Fruit fly (Drosophila melanogaster): Measurements from ENCODE around the gene CG7382.

Gene CG7382

DNA sequence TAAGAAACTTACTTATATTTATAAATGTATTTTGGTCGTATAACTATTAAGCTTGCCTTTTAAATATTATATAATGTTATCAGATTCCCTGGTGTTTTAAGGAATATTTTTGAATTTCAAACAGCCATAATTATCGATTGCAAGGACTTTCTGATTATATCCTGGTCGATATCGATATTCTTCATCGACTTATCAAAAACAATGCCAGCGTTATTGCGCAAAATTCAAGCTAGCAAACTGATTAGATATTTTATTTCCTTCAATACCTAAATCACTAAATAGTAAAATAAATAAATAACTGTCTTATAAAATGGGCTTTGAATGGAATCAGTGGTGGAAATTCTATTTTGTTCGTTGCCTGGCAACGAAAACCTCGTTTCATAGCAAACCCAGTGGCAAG, 2.3 kb downstream of the CG7382 start, which contains the start of gene CG14020 (continued):
- TF ChIP-seq E2f2 (GFP tag; IDR thresholded peaks at IDR 0.05): peak; percentile 59
- TF ChIP-seq ci (GFP tag; IDR thresholded peaks at IDR 0.05): no peak
- TF ChIP-seq lilli (GFP tag; optimal IDR thresholded peaks at IDR 0.05): no peak
- TF ChIP-seq CG2199 (GFP tag; IDR thresholded peaks at IDR 0.05): no peak
- no peak for TF ChIP-seq HmgD (GFP tag; optimal IDR thresholded peaks at IDR 0.05)
- no peak for TF ChIP-seq sna (GFP tag; IDR thresholded peaks at IDR 0.05; ENCODE audit: partially characterized antibody)
- TF ChIP-seq Meics (GFP tag; optimal IDR thresholded peaks at IDR 0.05): no peak
- TF ChIP-seq peb (GFP tag; IDR thresholded peaks at IDR 0.05): no peak
- TF ChIP-seq usp (GFP tag; optimal IDR thresholded peaks at IDR 0.05): no peak
- TF ChIP-seq Dek (tag; optimal IDR thresholded peaks at IDR 0.05): no peak

DNA sequence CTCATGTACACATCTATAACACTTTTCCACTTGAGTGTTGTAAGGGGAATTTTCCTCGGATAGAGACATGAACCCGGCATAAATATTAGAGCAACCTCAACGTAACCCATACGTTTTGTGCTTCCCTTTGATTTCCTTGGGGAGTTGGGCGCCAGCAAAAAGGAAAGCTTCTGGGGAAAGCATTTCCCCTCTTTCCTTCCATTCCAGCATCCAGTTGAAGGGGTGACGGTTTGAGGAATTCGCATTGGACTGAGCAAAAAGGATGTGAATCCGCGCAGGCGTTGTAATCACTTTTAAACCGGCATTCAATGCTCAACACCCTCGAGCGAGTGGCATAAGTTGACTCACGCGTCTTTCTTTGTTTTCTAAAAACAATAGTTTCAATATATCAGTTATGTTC, 4.8 kb downstream of the CG7382 start:
- peak; percentile 43 for TF ChIP-seq Nf-YB (GFP tag; optimal IDR thresholded peaks at IDR 0.05)
- no peak for TF ChIP-seq Asciz (GFP tag; optimal IDR thresholded peaks at IDR 0.05)
- no peak for TF ChIP-seq Ets65A (GFP tag)
- no peak for TF ChIP-seq repo (GFP tag; optimal IDR thresholded peaks at IDR 0.05)
- TF ChIP-seq Vsx1 (GFP tag; optimal IDR thresholded peaks at IDR 0.05): no peak
- TF ChIP-seq CG14710 (tag; optimal IDR thresholded peaks at IDR 0.05): no peak
- no peak for TF ChIP-seq Sry-β (GFP tag; optimal IDR thresholded peaks at IDR 0.05)
- TF ChIP-seq MTF-1 (GFP tag; optimal IDR thresholded peaks at IDR 0.05; ENCODE audit: borderline replicate concordance): no peak
- no peak for TF ChIP-seq CG15011 (GFP tag; optimal IDR thresholded peaks at IDR 0.05)
- TF ChIP-seq fu2 (GFP tag; optimal IDR thresholded peaks at IDR 0.05): no peak
- no peak for TF ChIP-seq insv (GFP tag; optimal IDR thresholded peaks at IDR 0.05)
- TF ChIP-seq CG9437 (GFP tag; optimal IDR thresholded peaks at IDR 0.05): no peak
- TF ChIP-seq CG13894 (tag; optimal IDR thresholded peaks at IDR 0.05): no peak
- no peak for TF ChIP-seq slp2 (GFP tag; optimal IDR thresholded peaks at IDR 0.05)
- TF ChIP-seq bowl (GFP tag; IDR thresholded peaks at IDR 0.05): no peak
- peak; percentile 54; the same call in 1 of the 3 replicates for TF ChIP-seq z (GFP tag; IDR thresholded peaks at IDR 0.05)
- no peak for TF ChIP-seq CG6683 (GFP tag; optimal IDR thresholded peaks at IDR 0.05)
- no peak for TF ChIP-seq amos (GFP tag; IDR thresholded peaks at IDR 0.05; ENCODE audit: partially characterized antibody)
- TF ChIP-seq pzg (GFP tag; optimal IDR thresholded peaks at IDR 0.05): no peak
- no peak for TF ChIP-seq CG6272 (GFP tag; IDR thresholded peaks at IDR 0.05)
- TF ChIP-seq CG15269 (tag; optimal IDR thresholded peaks at IDR 0.05): no peak
- no peak for TF ChIP-seq esg (GFP tag; conservative IDR thresholded peaks at IDR 0.05)
- no peak for TF ChIP-seq zen2 (GFP tag; IDR thresholded peaks at IDR 0.05; ENCODE audit: partially characterized antibody)
- no peak for TF ChIP-seq CG8765 (GFP tag; IDR thresholded peaks at IDR 0.05)
- no peak for TF ChIP-seq cad (GFP tag; optimal IDR thresholded peaks at IDR 0.05)
- TF ChIP-seq hb (GFP tag; IDR thresholded peaks at IDR 0.05; ENCODE audit: partially characterized antibody): no peak
- TF ChIP-seq Nf-YC (tag; optimal IDR thresholded peaks at IDR 0.05): peak; percentile 74
- no peak for TF ChIP-seq CG9727 (GFP tag; optimal IDR thresholded peaks at IDR 0.05)
- TF ChIP-seq CG17186 (GFP tag; optimal IDR thresholded peaks at IDR 0.05): no peak
- no peak for TF ChIP-seq pros (GFP tag; optimal IDR thresholded peaks at IDR 0.05)
- TF ChIP-seq HLH54F (GFP tag; optimal IDR thresholded peaks at IDR 0.05): no peak
- TF ChIP-seq Trl (optimal IDR thresholded peaks at IDR 0.05): no peak
- no peak for TF ChIP-seq Trl (GFP tag; optimal IDR thresholded peaks at IDR 0.05)
- no peak for TF ChIP-seq zfh2 (GFP tag; optimal IDR thresholded peaks at IDR 0.05)
- no peak for TF ChIP-seq CG9215 (GFP tag; IDR thresholded peaks at IDR 0.05)
- no peak for TF ChIP-seq D19B (GFP tag; optimal IDR thresholded peaks at IDR 0.05)
- no peak for TF ChIP-seq gem (tag; optimal IDR thresholded peaks at IDR 0.05)
- no peak for TF ChIP-seq az2 (GFP tag; optimal IDR thresholded peaks at IDR 0.05)
- TF ChIP-seq abd-A (tag; optimal IDR thresholded peaks at IDR 0.05): peak; percentile 73
- no peak for TF ChIP-seq odd (GFP tag; optimal IDR thresholded peaks at IDR 0.05)
- no peak for TF ChIP-seq ems (GFP tag; optimal IDR thresholded peaks at IDR 0.05)

All from whole organism, embryonic.